Worm (Caenorhabditis elegans) whole organism, L1 larva: Measurements from ENCODE around the gene F13H10.9.

Source experiments
- C04F5.9 ChIP-seq: sonication (generic microtip); optimal IDR thresholded peaks from 2 replicates; lab custom pipeline; 2016; ENCODE audit warnings: missing genetic modification characterization, missing compliant biosample characterization
- ceh-82 ChIP-seq, 3 experiments: fragments of 150-350 bp in 1 of 3; sonication (generic microtip) in 2 of 3; optimal IDR thresholded peaks; 2 replicates each; lab custom pipeline; 2014 to 2017; ENCODE audit warnings: missing biosample characterization in 3 of 3, missing genetic modification characterization in 3 of 3
- fkh-10 ChIP-seq: sonication (generic microtip); optimal IDR thresholded peaks from 2 replicates; lab custom pipeline; 2017; ENCODE audit warnings: missing biosample characterization, missing genetic modification reagents, missing genetic modification characterization
- fkh-8 ChIP-seq: sonication (generic microtip); optimal IDR thresholded peaks from 2 replicates; lab custom pipeline; 2016; ENCODE audit warnings: mild to moderate bottlenecking, missing genetic modification characterization, missing compliant biosample characterization
- jun-1 ChIP-seq: fragments of 150-350 bp; optimal IDR thresholded peaks from 2 replicates; lab custom pipeline; 2014; ENCODE audit warnings: missing biosample characterization, missing genetic modification reagents, missing genetic modification characterization
- nhr-28 ChIP-seq: fragments of 150-350 bp; optimal IDR thresholded peaks from 2 replicates; lab custom pipeline; 2014; ENCODE audit warnings: missing biosample characterization, missing genetic modification characterization
- pax-3 ChIP-seq: fragments of 200-800 bp; sonication (Bioruptor generic); optimal IDR thresholded peaks from 2 replicates; lab custom pipeline; 2018; ENCODE audit warnings: mild to moderate bottlenecking, missing genetic modification characterization, moderate library complexity, missing compliant biosample characterization
- rnt-1 ChIP-seq: sonication (generic microtip); optimal IDR thresholded peaks from 2 replicates; lab custom pipeline; 2016; ENCODE audit warnings: mild to moderate bottlenecking, missing genetic modification characterization, moderate library complexity, missing compliant biosample characterization
- skn-1 ChIP-seq: fragments of 150-350 bp; optimal IDR thresholded peaks from 2 replicates; lab custom pipeline; 2014; ENCODE audit warnings: missing biosample characterization, missing genetic modification characterization
- snpc-4 ChIP-seq: fragments of 150-350 bp; optimal IDR thresholded peaks from 2 replicates; lab custom pipeline; 2014; ENCODE audit warnings: missing biosample characterization, missing genetic modification characterization

DNA sequence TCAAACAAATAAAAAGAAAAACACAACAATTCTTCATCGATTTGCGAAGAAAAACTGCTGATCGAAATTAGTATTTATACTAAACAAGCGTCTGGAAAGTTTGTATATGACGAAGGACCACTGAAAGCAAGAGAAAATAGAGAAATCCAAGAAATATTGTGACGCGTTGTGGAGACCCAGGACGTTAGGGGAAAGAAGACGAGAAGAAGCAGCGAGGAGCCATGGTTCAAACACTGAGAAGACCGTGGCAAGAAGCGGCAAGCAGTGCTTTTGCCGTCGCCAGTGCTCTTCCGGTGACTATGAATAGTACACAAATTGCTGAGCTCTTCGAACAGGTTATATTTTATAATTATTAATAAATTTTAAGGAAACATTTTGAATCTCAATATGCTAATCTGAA lies 37.0 kb downstream of the F13H10.9 start:
- TF ChIP-seq fkh-10 (GFP tag; lab: Kevin White, UChicago) (no peak), snpc-4 (tag; lab: Kevin White, UChicago) (no peak), ceh-82 (tag; optimal IDR thresholded peaks at IDR 0.05; lab: Kevin White, UChicago) (no peak), pax-3 (no peak), skn-1 (tag; lab: Kevin White, UChicago) (no peak), rnt-1 (peak; percentile 1), nhr-28 (no peak), jun-1 (tag; lab: Kevin White, UChicago) (no peak), fkh-8 (no peak), C04F5.9 (tag; lab: Kevin White, UChicago) (no peak)
